Worm (Caenorhabditis elegans) whole organism, midembryonic: Measurements from ENCODE around the gene ZK632.14.

ENCODE experiments used
- T22C8.4 ChIP-seq: fragments of 200-800 bp; sonication (Bioruptor generic); IDR thresholded peaks from 2 replicates; pipeline ENCODE4 v1.3.6; 2022; ENCODE audit warnings: missing genetic modification characterization, missing compliant biosample characterization
- flt-1 ChIP-seq: fragments of 200-800 bp; sonication (Bioruptor generic); IDR thresholded peaks from 2 replicates; pipeline ENCODE4 v1.3.6; 2022; ENCODE audit warnings: missing genetic modification characterization, missing compliant biosample characterization
- klf-2 ChIP-seq: fragments of 200-800 bp; sonication (Bioruptor generic); conservative IDR thresholded peaks from 2 replicates; pipeline ENCODE4 v1.3.6; 2022; ENCODE audit warnings: missing genetic modification reagents, missing genetic modification characterization, missing compliant biosample characterization
- med-1 ChIP-seq: sonication (generic microtip); optimal IDR thresholded peaks from 2 replicates; lab custom pipeline; 2017; ENCODE audit warnings: missing genetic modification characterization, mild to moderate bottlenecking, missing compliant biosample characterization, antibody characterized with exemption, missing genetic modification reagents; ENCODE audit not compliant: insufficient read depth
- ref-1 ChIP-seq: fragments of 200-800 bp; sonication (Bioruptor generic); conservative IDR thresholded peaks from 2 replicates; pipeline ENCODE4 v1.3.6; 2022; ENCODE audit warnings: missing genetic modification reagents, missing genetic modification characterization, missing compliant biosample characterization
- tab-1 ChIP-seq: fragments of 200-800 bp; sonication (Bioruptor generic); IDR thresholded peaks from 2 replicates; pipeline ENCODE4 v1.3.6; 2022; ENCODE audit warnings: missing genetic modification characterization, missing compliant biosample characterization
- ztf-23 ChIP-seq: fragments of 200-800 bp; sonication (Bioruptor generic); IDR thresholded peaks from 2 replicates; pipeline ENCODE4 v1.3.6; 2022; ENCODE audit warnings: missing genetic modification reagents, missing genetic modification characterization, missing compliant biosample characterization
- ztf-29 ChIP-seq: fragments of 200-800 bp; sonication (Bioruptor generic); IDR thresholded peaks from 2 replicates; pipeline ENCODE4 v1.3.6; 2022; ENCODE audit warnings: missing genetic modification reagents, missing genetic modification characterization, missing compliant biosample characterization

DNA sequence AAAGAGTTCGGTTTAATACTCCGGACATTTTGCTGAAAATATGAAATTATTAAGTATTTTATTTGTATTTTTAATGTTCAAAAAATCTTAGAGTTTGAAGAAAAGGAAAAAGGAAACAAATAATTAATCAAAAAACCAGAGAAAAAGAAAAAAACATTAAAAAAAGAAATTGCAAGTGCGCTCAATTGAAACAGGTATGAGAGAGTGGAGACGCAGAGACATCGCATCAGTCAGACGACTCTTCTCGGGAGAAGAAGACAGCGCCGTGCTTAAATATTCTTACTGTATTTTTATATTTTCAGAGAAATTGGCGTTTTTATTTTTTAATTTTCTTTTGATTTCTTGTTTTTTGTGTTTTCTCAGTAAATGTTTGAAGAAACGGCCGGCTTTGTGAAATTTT, 34.8 kb downstream of the ZK632.14 start, which contains the start of gene mrpl-36:
- TF ChIP-seq ztf-23 (no peak), flt-1 (no peak), klf-2 (GFP tag; lab: Robert Waterston, UW) (no peak), T22C8.4 (GFP tag; lab: Robert Waterston, UW) (no peak), tab-1 (GFP tag; lab: Robert Waterston, UW) (no peak), ztf-29 (GFP tag; lab: Robert Waterston, UW) (no peak), ref-1 (no peak), med-1 (GFP tag; lab: Kevin White, UChicago) (no peak)
